Worm (Caenorhabditis elegans) whole organism, L2 larva: ENCODE results near the gene B0507.8.

Experiments
- alr-1 ChIP-seq: fragments of 150-350 bp; optimal IDR thresholded peaks from 2 replicates; lab custom pipeline; 2014; ENCODE audit warnings: missing biosample characterization, missing genetic modification characterization
- aly-2 ChIP-seq: fragments of 150-350 bp; optimal IDR thresholded peaks from 2 replicates; lab custom pipeline; 2014; ENCODE audit warnings: missing biosample characterization, missing genetic modification characterization
- ama-1 ChIP-seq: fragments of 150-350 bp; optimal IDR thresholded peaks from 2 replicates; lab custom pipeline; 2018; ENCODE audit warnings: inconsistent platforms
- blmp-1 ChIP-seq: sonication (generic microtip); optimal IDR thresholded peaks from 2 replicates; lab custom pipeline; 2017; ENCODE audit warnings: missing genetic modification characterization, mild to moderate bottlenecking, missing compliant biosample characterization, antibody characterized with exemption, moderate library complexity; ENCODE audit not compliant: insufficient read depth
- lin-39 ChIP-seq: fragments of 150-350 bp; optimal IDR thresholded peaks from 2 replicates; lab custom pipeline; 2014; ENCODE audit warnings: missing biosample characterization, missing genetic modification reagents, missing genetic modification characterization
- nhr-237 ChIP-seq: fragments of 150-350 bp; optimal IDR thresholded peaks from 2 replicates; lab custom pipeline; 2014; ENCODE audit warnings: missing biosample characterization, missing genetic modification characterization
- nhr-77 ChIP-seq: fragments of 150-350 bp; optimal IDR thresholded peaks from 2 replicates; lab custom pipeline; 2014; ENCODE audit warnings: missing biosample characterization, missing genetic modification characterization
- skn-1 ChIP-seq: sonication (generic microtip); optimal IDR thresholded peaks from 2 replicates; lab custom pipeline; 2017; ENCODE audit warnings: missing biosample characterization, missing genetic modification characterization
- snpc-4 ChIP-seq: fragments of 150-350 bp; optimal IDR thresholded peaks from 2 replicates; lab custom pipeline; 2014; ENCODE audit warnings: missing biosample characterization, missing genetic modification characterization
- unc-55 ChIP-seq: fragments of 150-350 bp; sonication (generic microtip); optimal IDR thresholded peaks from 3 replicates; lab custom pipeline; 2014; ENCODE audit warnings: missing biosample characterization, missing genetic modification reagents, missing genetic modification characterization
- unc-62 ChIP-seq: fragments of 150-350 bp; optimal IDR thresholded peaks from 2 replicates; lab custom pipeline; 2014; ENCODE audit warnings: missing biosample characterization, missing genetic modification reagents, missing genetic modification characterization
- ztf-11 ChIP-seq: sonication (generic microtip); optimal IDR thresholded peaks from 2 replicates; lab custom pipeline; 2017; ENCODE audit warnings: missing biosample characterization, missing genetic modification characterization

ce11 chrV:8769154-8769553 is 6.4 kb upstream of the B0507.8 start:
- TF ChIP-seq aly-2 (tag; lab: Kevin White, UChicago) (no peak), unc-62 (GFP tag; lab: Kevin White, UChicago) (no peak), unc-55 (GFP tag; lab: Kevin White, UChicago) (no peak), nhr-237 (tag; lab: Kevin White, UChicago) (no peak), blmp-1 (tag; lab: Kevin White, UChicago) (no peak), lin-39 (no peak), skn-1 (tag; lab: Kevin White, UChicago) (no peak), alr-1 (tag; lab: Kevin White, UChicago) (no peak), ama-1 (lab: Kevin White, UChicago) (no peak), ztf-11 (tag; lab: Kevin White, UChicago) (no peak), snpc-4 (no peak), nhr-77 (tag; lab: Kevin White, UChicago) (no peak)
